Worm (Caenorhabditis elegans): Measurements from ENCODE around the gene W06B4.1.

The W06B4.1 gene

DNA sequence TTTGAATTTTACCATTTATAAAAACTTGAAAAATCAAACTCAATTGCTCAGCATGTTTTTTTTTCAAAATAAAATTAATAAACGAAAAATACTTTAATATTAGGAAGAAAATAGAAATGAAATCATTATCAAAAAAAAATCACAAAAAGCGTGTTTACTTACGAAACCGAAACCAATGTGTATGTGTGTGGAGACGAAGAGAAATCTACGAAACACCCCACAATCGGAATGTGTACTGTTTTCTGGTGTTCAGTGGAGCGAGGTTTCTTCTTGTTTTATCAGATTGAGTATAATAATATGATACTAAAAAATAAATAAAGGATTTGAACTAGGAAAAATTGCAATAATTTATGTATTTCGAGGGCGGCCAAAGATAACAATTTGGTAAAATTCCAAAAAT is 36.3 kb downstream of the W06B4.1 start:
- TF ChIP-seq elt-2 (tag; optimal IDR thresholded peaks at IDR 0.05) (no peak), pha-4 (tag; optimal IDR thresholded peaks at IDR 0.05) (no peak), eyg-1 (tag; optimal IDR thresholded peaks at IDR 0.05) (no peak), ceh-30 (tag; optimal IDR thresholded peaks at IDR 0.05) (no peak), fkh-6 (tag; optimal IDR thresholded peaks at IDR 0.05) (no peak)

- TF ChIP-seq ceh-19 (GFP tag; optimal IDR thresholded peaks at IDR 0.05): no peak
- no peak for TF ChIP-seq ets-4 (tag; optimal IDR thresholded peaks at IDR 0.05)
- no peak for TF ChIP-seq ahr-1 (tag; optimal IDR thresholded peaks at IDR 0.05)
- TF ChIP-seq gmeb-2 (tag; optimal IDR thresholded peaks at IDR 0.05): no peak
- no peak for TF ChIP-seq unc-86 (tag; optimal IDR thresholded peaks at IDR 0.05)
- TF ChIP-seq ref-2 (tag; optimal IDR thresholded peaks at IDR 0.05): peak; percentile 1
- TF ChIP-seq ceh-31 (tag; optimal IDR thresholded peaks at IDR 0.05): no peak
These were observed 39.3 kb downstream of the W06B4.1 start for ce11 chrII:4510684-4511083.

DNA sequence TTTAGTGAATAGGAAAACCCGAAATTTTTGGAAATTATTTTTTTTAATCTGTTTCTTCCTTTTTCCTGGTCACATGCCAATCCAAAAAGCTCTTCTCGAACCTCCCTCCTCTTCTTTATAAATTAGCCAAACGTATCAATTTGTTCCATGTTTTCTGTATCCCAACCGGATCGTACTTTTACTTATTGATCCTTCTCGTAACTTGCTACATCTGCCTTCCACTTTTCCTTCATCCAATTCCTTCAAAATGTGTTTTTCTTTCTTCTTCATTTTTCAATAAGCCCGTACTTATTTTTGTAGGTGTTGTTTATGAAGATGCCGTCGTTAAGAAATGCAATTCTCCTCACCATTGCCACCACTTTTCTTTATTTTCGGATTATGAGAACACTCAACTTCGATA is 40.5 kb downstream of the W06B4.1 start, which contains the start of gene cyp-23A1:
Gene cyp-23A1, plus strand, starts transcription at position 301 of the 400 bp plus-strand sequence.
- no peak for TF ChIP-seq ets-4 (tag; optimal IDR thresholded peaks at IDR 0.05)
- no peak for TF ChIP-seq C08G9.2 (tag; optimal IDR thresholded peaks at IDR 0.05)
- TF ChIP-seq syd-9 (tag; optimal IDR thresholded peaks at IDR 0.05): no peak
- TF ChIP-seq ama-1 (optimal IDR thresholded peaks at IDR 0.05): no peak
- no peak for TF ChIP-seq elt-4 (tag; optimal IDR thresholded peaks at IDR 0.05)
- TF ChIP-seq ceh-9 (tag; optimal IDR thresholded peaks at IDR 0.05): no peak
- TF ChIP-seq pha-2 (tag; optimal IDR thresholded peaks at IDR 0.05): no peak
- TF ChIP-seq ceh-22 (tag; optimal IDR thresholded peaks at IDR 0.05): no peak
- TF ChIP-seq ceh-31 (tag; optimal IDR thresholded peaks at IDR 0.05): no peak
- no peak for TF ChIP-seq ttx-3 (tag; optimal IDR thresholded peaks at IDR 0.05)
- TF ChIP-seq dmd-4 (tag; optimal IDR thresholded peaks at IDR 0.05; ENCODE audit: borderline replicate concordance): no peak
- no peak for TF ChIP-seq pha-4 (tag; optimal IDR thresholded peaks at IDR 0.05)
- no peak for TF ChIP-seq C38D4.7 (GFP tag; optimal IDR thresholded peaks at IDR 0.05)
- TF ChIP-seq ref-2 (tag; optimal IDR thresholded peaks at IDR 0.05): no peak
- TF ChIP-seq fkh-6 (tag; optimal IDR thresholded peaks at IDR 0.05): no peak
- no peak for TF ChIP-seq ceh-30 (tag; optimal IDR thresholded peaks at IDR 0.05)
- TF ChIP-seq npax-4 (tag; optimal IDR thresholded peaks at IDR 0.05): no peak
- no peak for TF ChIP-seq unc-3 (GFP tag; conservative IDR thresholded peaks at IDR 0.05)
- TF ChIP-seq unc-3 (tag; optimal IDR thresholded peaks at IDR 0.05): no peak
- TF ChIP-seq unc-55 (GFP tag; optimal IDR thresholded peaks at IDR 0.05): no peak
- TF ChIP-seq ceh-34 (tag; optimal IDR thresholded peaks at IDR 0.05): no peak

- TF ChIP-seq tbx-2 (tag; optimal IDR thresholded peaks at IDR 0.05): no peak
- TF ChIP-seq ceh-45 (GFP tag; IDR thresholded peaks at IDR 0.05): no peak
- peak; percentile 40 for TF ChIP-seq ceh-34 (tag; optimal IDR thresholded peaks at IDR 0.05)
- TF ChIP-seq unc-55 (GFP tag; optimal IDR thresholded peaks at IDR 0.05): peak; percentile 36
- TF ChIP-seq fkh-10 (GFP tag; optimal IDR thresholded peaks at IDR 0.05): no peak
- no peak for TF ChIP-seq pros-1 (tag; optimal IDR thresholded peaks at IDR 0.05)
- TF ChIP-seq ama-1 (optimal IDR thresholded peaks at IDR 0.05): peak; percentile 53
- no peak for TF ChIP-seq pat-9 (tag; optimal IDR thresholded peaks at IDR 0.05)
- peak; percentile 18 for TF ChIP-seq rnt-1 (tag; optimal IDR thresholded peaks at IDR 0.05)
These were observed 44.9 kb downstream of the W06B4.1 start for ce11 chrII:4516291-4516690.

- no peak for TF ChIP-seq gmeb-2 (tag; optimal IDR thresholded peaks at IDR 0.05)
- no peak for TF ChIP-seq mec-3 (tag; optimal IDR thresholded peaks at IDR 0.05; ENCODE audit: borderline replicate concordance)
- no peak for TF ChIP-seq hlh-13 (GFP tag; optimal IDR thresholded peaks at IDR 0.05)
- no peak for TF ChIP-seq eyg-1 (tag; optimal IDR thresholded peaks at IDR 0.05)
- no peak for TF ChIP-seq ceh-2 (tag; optimal IDR thresholded peaks at IDR 0.05)
- no peak for TF ChIP-seq madf-2 (tag; optimal IDR thresholded peaks at IDR 0.05)
- no peak for TF ChIP-seq ceh-9 (tag; optimal IDR thresholded peaks at IDR 0.05)
These were observed 45.9 kb downstream of the W06B4.1 start for ce11 chrII:4517254-4517653.

Measured in whole organism, late embryonic.